Fruit fly (Drosophila melanogaster) whole organism, adult: ENCODE results near the gene ast.

Source experiments
- CG11617 ChIP-seq: fragments of 200-800 bp; sonication (Bioruptor generic); optimal IDR thresholded peaks from 2 replicates; lab custom pipeline; 2017; ENCODE audit warnings: mild to moderate bottlenecking, missing biosample characterization, missing genetic modification reagents, missing genetic modification characterization
- CG12768 ChIP-seq: fragments of 200-800 bp; sonication (Bioruptor generic); optimal IDR thresholded peaks from 2 replicates; lab custom pipeline; 2017; ENCODE audit warnings: missing biosample characterization, missing genetic modification characterization, mild to moderate bottlenecking, moderate library complexity, missing genetic modification reagents
- CG14711 ChIP-seq: fragments of 200-800 bp; sonication (Bioruptor generic); optimal IDR thresholded peaks from 2 replicates; lab custom pipeline; 2018; ENCODE audit warnings: missing biosample characterization, mild to moderate bottlenecking, missing genetic modification characterization, moderate library complexity
- CG33017 ChIP-seq: fragments of 200-800 bp; sonication (Bioruptor generic); optimal IDR thresholded peaks from 2 replicates; lab custom pipeline; 2018; ENCODE audit warnings: missing biosample characterization, mild to moderate bottlenecking, missing genetic modification characterization, moderate library complexity
- CG5204 ChIP-seq: fragments of 200-800 bp; sonication (Bioruptor generic); optimal IDR thresholded peaks from 2 replicates; lab custom pipeline; 2016; ENCODE audit warnings: missing biosample characterization, missing genetic modification characterization
- CG7045 ChIP-seq: fragments of 200-800 bp; sonication (Bioruptor generic); optimal IDR thresholded peaks from 2 replicates; lab custom pipeline; 2017; ENCODE audit warnings: missing biosample characterization, mild to moderate bottlenecking, missing genetic modification characterization
- Hr96 ChIP-seq: fragments of 200-800 bp; sonication (Bioruptor generic); optimal IDR thresholded peaks from 2 replicates; lab custom pipeline; 2016; ENCODE audit warnings: missing biosample characterization, missing genetic modification characterization
- Mnt ChIP-seq: fragments of 200-800 bp; sonication (Bioruptor generic); optimal IDR thresholded peaks from 2 replicates; lab custom pipeline; 2016; ENCODE audit warnings: missing biosample characterization, mild to moderate bottlenecking, missing genetic modification characterization
- bab1 ChIP-seq: fragments of 200-800 bp; sonication (Bioruptor generic); optimal IDR thresholded peaks from 3 replicates; lab custom pipeline; 2019; ENCODE audit warnings: missing biosample characterization, mild to moderate bottlenecking, missing genetic modification characterization, moderate library complexity
- cnc ChIP-seq, 2 experiments: fragments of >200 bp; optimal IDR thresholded peaks; 2 replicates each; lab custom pipeline; 2017
- kay ChIP-seq: fragments of 200-800 bp; sonication (Bioruptor generic); peaks from one replicate; lab custom pipeline; 2016; ENCODE audit warnings: missing biosample characterization, missing genetic modification characterization, borderline replicate concordance
- ovo ChIP-seq: fragments of 200-800 bp; sonication (Bioruptor generic); optimal IDR thresholded peaks from 2 replicates; lab custom pipeline; 2016; ENCODE audit warnings: missing biosample characterization, missing genetic modification characterization
- toe ChIP-seq: fragments of 200-800 bp; sonication (Bioruptor generic); optimal IDR thresholded peaks from 2 replicates; lab custom pipeline; 2016; ENCODE audit warnings: missing biosample characterization, missing genetic modification characterization

- TF ChIP-seq kay (GFP tag; lab: Kevin White, UChicago) (no peak), cnc (optimal IDR thresholded peaks at IDR 0.05; lab: Kevin White, UChicago) (no peak), Hr96 (GFP tag; lab: Kevin White, UChicago) (no peak), CG7045 (GFP tag; lab: Kevin White, UChicago) (no peak), Mnt (GFP tag; lab: Kevin White, UChicago) (no peak), bab1 (GFP tag; lab: Kevin White, UChicago) (no peak), CG33017 (no peak), toe (GFP tag; lab: Kevin White, UChicago) (no peak), ovo (GFP tag; lab: Kevin White, UChicago) (no peak), CG14711 (no peak), CG12768 (GFP tag; lab: Kevin White, UChicago) (no peak), CG5204 (GFP tag; lab: Kevin White, UChicago) (no peak), CG11617 (no peak)
Measured at dm6 chr2L:1064544-1064943, 13.2 kb upstream of the ast start.
